Fruit fly (Drosophila melanogaster): ENCODE measurements around the gene Tdrd3.

The Tdrd3 gene

dm6 chr3L:14756724-14757463, 29.7 kb upstream of the Tdrd3 start (continued):
- TF ChIP-seq CG30403 (GFP tag; optimal IDR thresholded peaks at IDR 0.05) (peak; percentile 91), CG17612 (GFP tag; IDR thresholded peaks at IDR 0.05) (peak; percentile 82), Atf6 (GFP tag; IDR thresholded peaks at IDR 0.05) (peak; percentile 95), eve (GFP tag; optimal IDR thresholded peaks at IDR 0.05) (no peak), Atf3 (GFP tag; optimal IDR thresholded peaks at IDR 0.05) (peak; percentile 83), ci (GFP tag; IDR thresholded peaks at IDR 0.05) (peak; percentile 96), CG8478 (optimal IDR thresholded peaks at IDR 0.05) (peak; percentile 35), CG3995 (GFP tag; optimal IDR thresholded peaks at IDR 0.05) (peak; percentile 64), CG33557 (GFP tag; optimal IDR thresholded peaks at IDR 0.05) (no peak), CG4424 (GFP tag; optimal IDR thresholded peaks at IDR 0.05) (peak; percentile 86), nerfin-2 (GFP tag; IDR thresholded peaks at IDR 0.05; ENCODE audit: partially characterized antibody) (no peak), CG15073 (GFP tag; optimal IDR thresholded peaks at IDR 0.05) (no peak), CG1529 (GFP tag; optimal IDR thresholded peaks at IDR 0.05) (peak; percentile 82), vfl (GFP tag; optimal IDR thresholded peaks at IDR 0.05) (peak; percentile 86), CrebB (tag; optimal IDR thresholded peaks at IDR 0.05) (peak; percentile 64), CG6175 (GFP tag; IDR thresholded peaks at IDR 0.05) (peak; percentile 85), CG7556 (GFP tag; optimal IDR thresholded peaks at IDR 0.05) (peak; percentile 87), Scr (GFP tag; IDR thresholded peaks at IDR 0.05; ENCODE audit: partially characterized antibody) (no peak; the same call in 1 of the 2 replicates), hb (GFP tag; IDR thresholded peaks at IDR 0.05; ENCODE audit: partially characterized antibody) (no peak), Hmx (GFP tag; optimal IDR thresholded peaks at IDR 0.05) (peak; percentile 44), CG2116 (GFP tag; optimal IDR thresholded peaks at IDR 0.05) (peak; percentile 61), Gsc (GFP tag; IDR thresholded peaks at IDR 0.05) (no peak; the same call in 1 of the 2 replicates), CG32772 (GFP tag; IDR thresholded peaks at IDR 0.05) (peak; percentile 90), CG7372 (GFP tag; IDR thresholded peaks at IDR 0.05) (peak; percentile 89), chinmo (GFP tag; IDR thresholded peaks at IDR 0.05; ENCODE audit: partially characterized antibody) (no peak), seq (GFP tag; IDR thresholded peaks at IDR 0.05) (peak; percentile 88), yki (optimal IDR thresholded peaks at IDR 0.05) (peak; percentile 83), CG10654 (GFP tag; optimal IDR thresholded peaks at IDR 0.05) (peak; percentile 77), Dref (GFP tag; IDR thresholded peaks at IDR 0.05) (no peak), gsb (GFP tag; IDR thresholded peaks at IDR 0.05) (peak; percentile 70), Hmr (GFP tag; optimal IDR thresholded peaks at IDR 0.05) (peak; percentile 95), CG10462 (GFP tag; optimal IDR thresholded peaks at IDR 0.05) (peak; percentile 78), sug (tag; optimal IDR thresholded peaks at IDR 0.05) (peak; percentile 72), ase (GFP tag; IDR thresholded peaks at IDR 0.05) (peak; percentile 93), Chrac-16 (GFP tag; optimal IDR thresholded peaks at IDR 0.05) (peak; percentile 89), fd64A (GFP tag; optimal IDR thresholded peaks at IDR 0.05) (peak; percentile 67), dpn (GFP tag; optimal IDR thresholded peaks at IDR 0.05) (peak; percentile 90 to 92), CG11560 (tag; IDR thresholded peaks at IDR 0.05) (peak; percentile 85), Dad (GFP tag; optimal IDR thresholded peaks at IDR 0.05) (peak; percentile 84), sens-2 (GFP tag; IDR thresholded peaks at IDR 0.05) (peak; percentile 86), hth (optimal IDR thresholded peaks at IDR 0.05) (no peak), wor (GFP tag; IDR thresholded peaks at IDR 0.05) (peak; percentile 76), CG12744 (GFP tag; optimal IDR thresholded peaks at IDR 0.05) (peak; percentile 87), CG3407 (GFP tag; optimal IDR thresholded peaks at IDR 0.05) (peak; percentile 79), Antp (GFP tag; optimal IDR thresholded peaks at IDR 0.05) (peak; percentile 97), CG3163 (GFP tag; optimal IDR thresholded peaks at IDR 0.05) (peak; percentile 94), CkIIα-i1 (GFP tag; IDR thresholded peaks at IDR 0.05) (peak; percentile 45; the same call in 1 of the 2 replicates), sim (GFP tag; IDR thresholded peaks at IDR 0.05) (peak; percentile 50; the same call in 1 of the 2 replicates), CG1603 (tag; optimal IDR thresholded peaks at IDR 0.05) (peak; percentile 92), CG11456 (GFP tag; IDR thresholded peaks at IDR 0.05) (peak; percentile 95), Meics (GFP tag; optimal IDR thresholded peaks at IDR 0.05) (peak; percentile 94), CG5245 (GFP tag; optimal IDR thresholded peaks at IDR 0.05) (peak; percentile 77)
